Worm (Caenorhabditis elegans) whole organism, L4 larva: ENCODE data around the gene F42A9.6.

Source experiments
- F44E2.7 ChIP-seq: fragments of 200-800 bp; sonication (Bioruptor generic); IDR thresholded peaks from 2 replicates; pipeline ENCODE4 v2.1.2; 2022; ENCODE audit warnings: missing genetic modification characterization, missing compliant biosample characterization
- T20F7.1 ChIP-seq: fragments of 200-800 bp; sonication (Bioruptor generic); optimal IDR thresholded peaks from 2 replicates; lab custom pipeline; 2018; ENCODE audit warnings: mild to moderate bottlenecking, missing genetic modification characterization, missing compliant biosample characterization
- aha-1 ChIP-seq: fragments of 150-350 bp; peaks from one replicate; lab custom pipeline; 2014; ENCODE audit warnings: missing biosample characterization, missing genetic modification characterization
- aly-2 ChIP-seq: sonication (generic microtip); optimal IDR thresholded peaks from 2 replicates; lab custom pipeline; 2018; ENCODE audit warnings: missing biosample characterization, missing genetic modification characterization
- arid-1 ChIP-seq: fragments of 200-800 bp; sonication (Bioruptor generic); conservative IDR thresholded peaks from 2 replicates; pipeline ENCODE4 v1.3.6; 2022; ENCODE audit warnings: missing genetic modification reagents, missing genetic modification characterization, missing compliant biosample characterization
- ceh-20 ChIP-seq: fragments of 200-800 bp; sonication (Bioruptor generic); IDR thresholded peaks from 2 replicates; pipeline ENCODE4 v1.3.6; 2022; ENCODE audit warnings: missing genetic modification reagents, missing genetic modification characterization, missing compliant biosample characterization
- ceh-28 ChIP-seq: fragments of 150-350 bp; optimal IDR thresholded peaks from 2 replicates; lab custom pipeline; 2014; ENCODE audit warnings: missing biosample characterization, missing genetic modification reagents, missing genetic modification characterization
- ceh-44 ChIP-seq: fragments of 200-800 bp; sonication (Bioruptor generic); IDR thresholded peaks from 2 replicates; pipeline ENCODE4 v1.3.6; 2022; ENCODE audit warnings: missing genetic modification reagents, missing genetic modification characterization, missing compliant biosample characterization
- ces-1 ChIP-seq: fragments of 150-350 bp; sonication (generic microtip); optimal IDR thresholded peaks from 4 replicates; lab custom pipeline; 2014; ENCODE audit warnings: missing biosample characterization, missing genetic modification reagents, missing genetic modification characterization
- cey-2 ChIP-seq: sonication (generic microtip); optimal IDR thresholded peaks from 3 replicates; lab custom pipeline; 2017; ENCODE audit warnings: missing genetic modification characterization, mild to moderate bottlenecking, missing compliant biosample characterization, antibody characterized with exemption, borderline replicate concordance; ENCODE audit not compliant: insufficient read depth
- daf-12 ChIP-seq: fragments of 150-350 bp; optimal IDR thresholded peaks from 2 replicates; lab custom pipeline; 2014; ENCODE audit warnings: missing biosample characterization, missing genetic modification reagents, missing genetic modification characterization
- daf-16 ChIP-seq, 3 experiments: sonication (generic microtip); optimal IDR thresholded peaks; 2 replicates each; lab custom pipeline; 2016 to 2017; ENCODE audit warnings: missing genetic modification characterization in 3 of 3, missing genetic modification reagents in 3 of 3, mild to moderate bottlenecking in 2 of 3, missing compliant biosample characterization in 2 of 3, missing biosample characterization in 1 of 3, moderate library complexity in 1 of 3
- daf-19 ChIP-seq: fragments of 200-800 bp; sonication (Bioruptor generic); conservative IDR thresholded peaks from 2 replicates; pipeline ENCODE4 v1.3.6; 2022; ENCODE audit warnings: missing genetic modification characterization, missing compliant biosample characterization
- daf-8 ChIP-seq: fragments of 200-800 bp; sonication (Bioruptor generic); IDR thresholded peaks from 2 replicates; pipeline ENCODE4 v1.3.6; 2022; ENCODE audit warnings: missing genetic modification characterization, missing compliant biosample characterization
- dmd-6 ChIP-seq: fragments of 200-800 bp; sonication (Bioruptor generic); IDR thresholded peaks from 2 replicates; pipeline ENCODE4 v1.3.6; 2022; ENCODE audit warnings: missing genetic modification reagents, missing genetic modification characterization, missing compliant biosample characterization
- duxl-1 ChIP-seq: sonication (generic microtip); optimal IDR thresholded peaks from 2 replicates; lab custom pipeline; 2016; ENCODE audit warnings: mild to moderate bottlenecking, missing genetic modification characterization, moderate library complexity, missing compliant biosample characterization; ENCODE audit not compliant: poor library complexity
- dve-1 ChIP-seq: sonication (generic microtip); optimal IDR thresholded peaks from 2 replicates; lab custom pipeline; 2017; ENCODE audit warnings: antibody characterized with exemption, mild to moderate bottlenecking, missing genetic modification characterization, missing compliant biosample characterization; ENCODE audit not compliant: insufficient read depth
- egl-43 ChIP-seq: fragments of 200-800 bp; sonication (Bioruptor generic); IDR thresholded peaks from 2 replicates; pipeline ENCODE4 v1.3.6; 2022; ENCODE audit warnings: missing genetic modification reagents, missing genetic modification characterization, missing compliant biosample characterization
- fkh-10 ChIP-seq: fragments of 150-350 bp; optimal IDR thresholded peaks from 2 replicates; lab custom pipeline; 2014; ENCODE audit warnings: missing biosample characterization, missing genetic modification reagents, missing genetic modification characterization
- hif-1 ChIP-seq, 2 experiments: sonication (generic microtip); optimal IDR thresholded peaks; 2 replicates each; lab custom pipeline; 2016 to 2017; ENCODE audit warnings: missing compliant biosample characterization in 2 of 2, missing genetic modification characterization in 2 of 2, missing genetic modification reagents in 2 of 2, missing genotype in 2 of 2, mild to moderate bottlenecking in 1 of 2
- jun-1 ChIP-seq: fragments of 150-350 bp; optimal IDR thresholded peaks from 2 replicates; lab custom pipeline; 2014; ENCODE audit warnings: missing biosample characterization, missing genetic modification reagents, missing genetic modification characterization
- lim-7 ChIP-seq: fragments of 200-800 bp; sonication (Bioruptor generic); IDR thresholded peaks from 2 replicates; pipeline ENCODE4 v1.3.6; 2022; ENCODE audit warnings: missing genetic modification characterization, missing compliant biosample characterization
- lin-1 ChIP-seq: fragments of 200-800 bp; sonication (Bioruptor generic); IDR thresholded peaks from 2 replicates; pipeline ENCODE4 v1.3.6; 2022; ENCODE audit warnings: missing genetic modification reagents, missing genetic modification characterization, missing compliant biosample characterization
- lin-13 ChIP-seq: fragments of 150-350 bp; optimal IDR thresholded peaks from 2 replicates; lab custom pipeline; 2014; ENCODE audit warnings: missing biosample characterization, missing genetic modification reagents, missing genetic modification characterization
- lin-15B ChIP-seq: fragments of 150-350 bp; sonication (generic microtip); optimal IDR thresholded peaks from 3 replicates; lab custom pipeline; 2014; ENCODE audit warnings: missing biosample characterization, missing genetic modification characterization
- lin-38 ChIP-seq: fragments of 200-800 bp; sonication (Bioruptor generic); IDR thresholded peaks from 2 replicates; pipeline ENCODE4 v1.3.6; 2022; ENCODE audit warnings: missing genetic modification reagents, missing genetic modification characterization, missing compliant biosample characterization
- lsy-2 ChIP-seq, 2 experiments: fragments of 150-350 bp in 1 of 2; sonication (generic microtip) in 1 of 2; optimal IDR thresholded peaks; 2 replicates each; lab custom pipeline; 2014 to 2017; ENCODE audit warnings: missing biosample characterization in 2 of 2, missing genetic modification characterization in 2 of 2
- madf-5 ChIP-seq, 2 experiments: fragments of 200-800 bp; sonication (Bioruptor generic); IDR thresholded peaks; 2 replicates each; pipeline ENCODE4 v1.3.6; 2022; ENCODE audit warnings: missing compliant biosample characterization in 2 of 2, missing genetic modification characterization in 2 of 2
- mdl-1 ChIP-seq, 2 experiments: fragments of 150-350 bp in 1 of 2; sonication (generic microtip) in 1 of 2; optimal IDR thresholded peaks; 2 replicates each; lab custom pipeline; 2014 to 2017; ENCODE audit warnings: missing biosample characterization in 2 of 2, missing genetic modification characterization in 2 of 2
- nhr-10 ChIP-seq: fragments of 150-350 bp; optimal IDR thresholded peaks from 2 replicates; lab custom pipeline; 2014; ENCODE audit warnings: missing biosample characterization, missing genetic modification characterization
- nhr-102 ChIP-seq: sonication (generic microtip); optimal IDR thresholded peaks from 2 replicates; lab custom pipeline; 2016; ENCODE audit warnings: mild to moderate bottlenecking, missing genetic modification characterization, moderate library complexity, missing compliant biosample characterization
- nhr-11 ChIP-seq: fragments of 150-350 bp; optimal IDR thresholded peaks from 2 replicates; lab custom pipeline; 2014; ENCODE audit warnings: missing biosample characterization, missing genetic modification characterization
- nhr-111 ChIP-seq: fragments of 200-800 bp; sonication (Bioruptor generic); optimal IDR thresholded peaks from 2 replicates; lab custom pipeline; 2018; ENCODE audit warnings: mild to moderate bottlenecking, missing genetic modification characterization, missing compliant biosample characterization
- nhr-28 ChIP-seq: fragments of 150-350 bp; optimal IDR thresholded peaks from 2 replicates; lab custom pipeline; 2014; ENCODE audit warnings: missing biosample characterization, missing genetic modification characterization
- nhr-42 ChIP-seq: fragments of 200-800 bp; sonication (Bioruptor generic); IDR thresholded peaks from 2 replicates; pipeline ENCODE4 v1.3.6; 2022; ENCODE audit warnings: missing genetic modification characterization, missing compliant biosample characterization
- nhr-48 ChIP-seq: sonication (generic microtip); optimal IDR thresholded peaks from 2 replicates; lab custom pipeline; 2016; ENCODE audit warnings: mild to moderate bottlenecking, missing genetic modification characterization, missing compliant biosample characterization
- nhr-76 ChIP-seq: fragments of 150-350 bp; optimal IDR thresholded peaks from 2 replicates; lab custom pipeline; 2014; ENCODE audit warnings: missing biosample characterization, missing genetic modification characterization
- pha-4 ChIP-seq, 2 experiments: fragments of 150-350 bp in 1 of 2; fragments of 200-800 bp in 1 of 2; sonication (Bioruptor generic) in 1 of 2; IDR thresholded peaks in 1 of 2; optimal IDR thresholded peaks in 1 of 2; 2 replicates each; pipeline versions ENCODE4 v1.3.6 to Lab custom; 2014 to 2022; ENCODE audit warnings: missing genetic modification characterization in 2 of 2, missing genetic modification reagents in 2 of 2, missing biosample characterization in 1 of 2, missing compliant biosample characterization in 1 of 2
- php-3 ChIP-seq: fragments of 200-800 bp; sonication (Bioruptor generic); IDR thresholded peaks from 2 replicates; pipeline ENCODE4 v1.3.6; 2022; ENCODE audit warnings: missing genetic modification reagents, missing genetic modification characterization, missing compliant biosample characterization
- saeg-2 ChIP-seq: fragments of 200-800 bp; sonication (Bioruptor generic); IDR thresholded peaks from 2 replicates; pipeline ENCODE4 v1.3.6; 2022; ENCODE audit warnings: missing genetic modification reagents, missing genetic modification characterization, missing compliant biosample characterization
- sdz-12 ChIP-seq: fragments of 200-800 bp; sonication (Bioruptor generic); optimal IDR thresholded peaks from 2 replicates; lab custom pipeline; 2018; ENCODE audit warnings: mild to moderate bottlenecking, missing genetic modification characterization, missing compliant biosample characterization
- set-16 ChIP-seq: fragments of 200-800 bp; sonication (Bioruptor generic); IDR thresholded peaks from 2 replicates; pipeline ENCODE4 v1.3.6; 2022; ENCODE audit warnings: missing genetic modification reagents, missing genetic modification characterization, missing compliant biosample characterization
- spr-1 ChIP-seq: sonication (generic microtip); optimal IDR thresholded peaks from 2 replicates; lab custom pipeline; 2016; ENCODE audit warnings: mild to moderate bottlenecking, missing genetic modification characterization, missing compliant biosample characterization
- spr-3 ChIP-seq: fragments of 200-800 bp; sonication (Bioruptor generic); optimal IDR thresholded peaks from 2 replicates; lab custom pipeline; 2018; ENCODE audit warnings: mild to moderate bottlenecking, missing genetic modification characterization, missing compliant biosample characterization
- unc-39 ChIP-seq: sonication (generic microtip); optimal IDR thresholded peaks from 2 replicates; lab custom pipeline; 2017; ENCODE audit warnings: missing biosample characterization, missing genetic modification characterization
- unc-62 ChIP-seq, 3 experiments: fragments of 150-350 bp in 1 of 3; sonication (generic microtip); optimal IDR thresholded peaks in 2 of 3; peaks in 1 of 3; 1 replicate in 1 of 3; 2 replicates in 2 of 3; lab custom pipeline; 2014 to 2017; ENCODE audit warnings: missing biosample characterization in 3 of 3, missing genetic modification characterization in 3 of 3, missing genetic modification reagents in 3 of 3, missing genotype in 1 of 3
- vab-7 ChIP-seq: fragments of 200-800 bp; sonication (Bioruptor generic); IDR thresholded peaks from 2 replicates; pipeline ENCODE4 v1.3.6; 2022; ENCODE audit warnings: missing genetic modification reagents, missing genetic modification characterization, missing compliant biosample characterization
- zfp-3 ChIP-seq: fragments of 200-800 bp; sonication (Bioruptor generic); conservative IDR thresholded peaks from 2 replicates; pipeline ENCODE4 v1.3.6; 2022; ENCODE audit warnings: missing genetic modification reagents, missing genetic modification characterization, missing compliant biosample characterization
- ztf-7 ChIP-seq: fragments of 150-350 bp; optimal IDR thresholded peaks from 2 replicates; lab custom pipeline; 2014; ENCODE audit warnings: missing biosample characterization, missing genetic modification characterization

Gene F42A9.6

ce11 chrIV:8587057-8587456 is 22.0 kb upstream of the F42A9.6 start (continued):
- TF ChIP-seq aha-1 (tag; lab: Kevin White, UChicago) (peak; percentile 89), nhr-42 (GFP tag; lab: Robert Waterston, UW) (no peak), hif-1 (tag; optimal IDR thresholded peaks at IDR 0.05; lab: Kevin White, UChicago) (peak in 1 of 2 experiments; percentile 23), lin-38 (GFP tag; lab: Robert Waterston, UW) (no peak), lim-7 (GFP tag; lab: Robert Waterston, UW) (no peak), spr-1 (no peak), sdz-12 (GFP tag; lab: Kevin White, UChicago) (no peak), pha-4 (GFP tag; IDR thresholded peaks at IDR 0.05; lab: Robert Waterston, UW) (no peak), pha-4 (tag; optimal IDR thresholded peaks at IDR 0.05; lab: Kevin White, UChicago) (peak; percentile 40), fkh-10 (GFP tag; lab: Kevin White, UChicago) (no peak), T20F7.1 (GFP tag; lab: Kevin White, UChicago) (no peak), nhr-28 (tag; lab: Kevin White, UChicago) (peak; percentile 55), vab-7 (GFP tag; lab: Robert Waterston, UW) (0 out of 2 replicates have a peak, but pooled peaks have one; percentile 31), set-16 (no peak), daf-12 (tag; lab: Kevin White, UChicago) (no peak), cey-2 (tag; lab: Kevin White, UChicago) (no peak), ceh-20 (no peak), saeg-2 (GFP tag; lab: Robert Waterston, UW) (no peak), lin-1 (GFP tag; lab: Robert Waterston, UW) (no peak), ztf-7 (tag; lab: Kevin White, UChicago) (no peak), unc-39 (tag; lab: Kevin White, UChicago) (no peak), ceh-28 (no peak), nhr-11 (tag; lab: Kevin White, UChicago) (peak; percentile 71), nhr-10 (tag; lab: Kevin White, UChicago) (no peak), nhr-102 (tag; lab: Kevin White, UChicago) (peak; percentile 21), ces-1 (no peak), madf-5 (GFP tag; IDR thresholded peaks at IDR 0.05; lab: Robert Waterston, UW) (no peak), zfp-3 (no peak), jun-1 (no peak), nhr-48 (tag; lab: Kevin White, UChicago) (peak; percentile 92), arid-1 (GFP tag; lab: Robert Waterston, UW) (no peak), lsy-2 (tag; optimal IDR thresholded peaks at IDR 0.05; lab: Kevin White, UChicago) (peak; percentile 30 to 51), php-3 (GFP tag; lab: Robert Waterston, UW) (0 out of 2 replicates have a peak, but pooled peaks have one; percentile 12), lin-15B (tag; lab: Kevin White, UChicago) (no peak), daf-19 (no peak), lin-13 (GFP tag; lab: Kevin White, UChicago) (peak; percentile 50), egl-43 (GFP tag; lab: Robert Waterston, UW) (no peak), unc-62 (GFP tag; optimal IDR thresholded peaks at IDR 0.05 in 1 of 2; lab: Kevin White, UChicago) (peak in 1 of 2 experiments; percentile 84), unc-62 (tag; optimal IDR thresholded peaks at IDR 0.05; lab: Kevin White, UChicago) (peak; percentile 48), F44E2.7 (GFP tag; lab: Robert Waterston, UW) (no peak), daf-16 (GFP tag; optimal IDR thresholded peaks at IDR 0.05; lab: Kevin White, UChicago) (peak in 1 of 2 experiments; percentile 20), daf-16 (tag; optimal IDR thresholded peaks at IDR 0.05; lab: Kevin White, UChicago) (peak; percentile 10), nhr-111 (GFP tag; lab: Kevin White, UChicago) (no peak), nhr-76 (tag; lab: Kevin White, UChicago) (no peak), dve-1 (tag; lab: Kevin White, UChicago) (peak; percentile 33), daf-8 (GFP tag; lab: Robert Waterston, UW) (no peak), mdl-1 (tag; optimal IDR thresholded peaks at IDR 0.05; lab: Kevin White, UChicago) (peak in 1 of 2 experiments; percentile 26), aly-2 (no peak), duxl-1 (tag; lab: Kevin White, UChicago) (no peak), ceh-44 (GFP tag; lab: Robert Waterston, UW) (no peak), dmd-6 (GFP tag; lab: Robert Waterston, UW) (peak; percentile 53), spr-3 (GFP tag; lab: Kevin White, UChicago) (no peak)
